Worm (Caenorhabditis elegans): ENCODE measurements around the gene hsd-3.
A peak's percentile ranks its signal among the peaks of the same experiment; 100 is the strongest.

The hsd-3 gene

ce11 chrX:4970863-4971345, 38.2 kb upstream of the hsd-3 start, which contains the start of gene calu-1 (continued):
- TF ChIP-seq B0336.3 (GFP tag; IDR thresholded peaks at IDR 0.05) (0 out of 2 replicates have a peak, but pooled peaks have one; percentile 21), nfyb-1 (GFP tag; IDR thresholded peaks at IDR 0.05) (peak; percentile 61; the same call in 1 of the 2 replicates), efl-1 (GFP tag; optimal IDR thresholded peaks at IDR 0.05) (no peak), aptf-2 (GFP tag; conservative IDR thresholded peaks at IDR 0.05) (no peak), nhr-90 (tag; optimal IDR thresholded peaks at IDR 0.05) (peak; percentile 53), Y53G8AR.9 (GFP tag; conservative IDR thresholded peaks at IDR 0.05) (0 out of 2 replicates have a peak, but pooled peaks have one; percentile 10)

- TF ChIP-seq snpc-3.4 (tag; optimal IDR thresholded peaks at IDR 0.05) (no peak), lir-1 (GFP tag; conservative IDR thresholded peaks at IDR 0.05) (0 out of 2 replicates have a peak, but pooled peaks have one; percentile 31), atf-7 (tag; optimal IDR thresholded peaks at IDR 0.05) (no peak), mxl-1 (tag; optimal IDR thresholded peaks at IDR 0.05) (no peak), ztf-6 (GFP tag; IDR thresholded peaks at IDR 0.05) (peak; percentile 41; the same call in 1 of the 2 replicates), ztf-25 (GFP tag; IDR thresholded peaks at IDR 0.05) (no peak), lin-26 (GFP tag; IDR thresholded peaks at IDR 0.05) (peak; percentile 70; the same call in 1 of the 2 replicates), C17E4.6 (GFP tag; IDR thresholded peaks at IDR 0.05) (no peak), madf-10 (tag; optimal IDR thresholded peaks at IDR 0.05) (no peak), dox-1 (GFP tag; IDR thresholded peaks at IDR 0.05) (no peak), snpc-1.1 (tag; optimal IDR thresholded peaks at IDR 0.05; ENCODE audit: insufficient read depth) (no peak), bed-2 (GFP tag; IDR thresholded peaks at IDR 0.05) (no peak), ztf-26 (tag; optimal IDR thresholded peaks at IDR 0.05) (no peak), F23B12.7 (tag; optimal IDR thresholded peaks at IDR 0.05; ENCODE audit: insufficient read depth) (no peak), lin-35 (GFP tag; optimal IDR thresholded peaks at IDR 0.05) (peak in 1 of 3 experiments; percentile 19), let-607 (tag; optimal IDR thresholded peaks at IDR 0.05) (no peak), tbp1 (GFP tag; optimal IDR thresholded peaks at IDR 0.05) (peak; percentile 17), mcd-1 (GFP tag; IDR thresholded peaks at IDR 0.05) (peak; percentile 40), egl-44 (GFP tag; IDR thresholded peaks at IDR 0.05) (no peak), F10E7.11 (tag; optimal IDR thresholded peaks at IDR 0.05) (no peak), F57C9.4 (tag; optimal IDR thresholded peaks at IDR 0.05) (no peak), cebp-1 (GFP tag; IDR thresholded peaks at IDR 0.05) (no peak), cebp-1 (tag; optimal IDR thresholded peaks at IDR 0.05) (peak; percentile 56), ceh-27 (GFP tag; optimal IDR thresholded peaks at IDR 0.05) (peak; percentile 50), ceh-79 (tag; optimal IDR thresholded peaks at IDR 0.05) (no peak), lin-40 (tag; optimal IDR thresholded peaks at IDR 0.05) (no peak), ztf-18 (tag; optimal IDR thresholded peaks at IDR 0.05) (no peak), madf-6 (GFP tag; IDR thresholded peaks at IDR 0.05) (no peak), lin-54 (GFP tag; optimal IDR thresholded peaks at IDR 0.05) (no peak), unc-130 (GFP tag; optimal IDR thresholded peaks at IDR 0.05) (no peak), madf-3 (GFP tag; IDR thresholded peaks at IDR 0.05) (no peak), sptf-2 (GFP tag; optimal IDR thresholded peaks at IDR 0.05) (no peak), die-1 (tag; optimal IDR thresholded peaks at IDR 0.05) (no peak), let-526 (GFP tag; IDR thresholded peaks at IDR 0.05) (no peak), aptf-3 (GFP tag; IDR thresholded peaks at IDR 0.05) (no peak), lag-1 (GFP tag; IDR thresholded peaks at IDR 0.05) (no peak), ceh-100 (GFP tag; IDR thresholded peaks at IDR 0.05) (no peak), nfyb-1 (GFP tag; IDR thresholded peaks at IDR 0.05) (peak; percentile 37), sdz-38 (tag; optimal IDR thresholded peaks at IDR 0.05) (no peak), ztf-3 (GFP tag; optimal IDR thresholded peaks at IDR 0.05) (no peak), hmg-1.2 (GFP tag; IDR thresholded peaks at IDR 0.05) (peak; percentile 90), aptf-2 (GFP tag; conservative IDR thresholded peaks at IDR 0.05) (no peak), zfh-2 (GFP tag; conservative IDR thresholded peaks at IDR 0.05) (peak; percentile 76)
These were observed 37.7 kb upstream of the hsd-3 start for ce11 chrX:4971427-4971826.
